In genomic region chrIII:8085355-8085754, ce11 we compare ENCODE assay signal across 7 worm cellular contexts.
A peak's percentile ranks its signal among the peaks of the same experiment; 100 is the strongest.
TF ChIP-seq lines count a peak whose summit lies in the region.

K06H7.7 (minus strand) TSS chrIII:8085475.
grp-1 (plus strand) TSS chrIII:8085705.

TF ChIP-seq in whole organism, L1 larva, 84 proteins besides CTCF, POLR2A, EP300 and RAD21 (continues in another document):
- TF ChIP-seq tlp-1 (tag; optimal IDR thresholded peaks at IDR 0.05; lab: Kevin White, UChicago), result no peak
- TF ChIP-seq lin-13 (GFP tag; optimal IDR thresholded peaks at IDR 0.05; lab: Kevin White, UChicago), result peak; percentile 28
- TF ChIP-seq swsn-7 (tag; optimal IDR thresholded peaks at IDR 0.05; lab: Kevin White, UChicago), result peak; percentile 53
- no peak for TF ChIP-seq ceh-88 (GFP tag; IDR thresholded peaks at IDR 0.05; lab: Robert Waterston, UW)
- TF ChIP-seq blmp-1 (tag; optimal IDR thresholded peaks at IDR 0.05; lab: Kevin White, UChicago), result peak; percentile 22
- TF ChIP-seq vab-15 (tag; optimal IDR thresholded peaks at IDR 0.05; lab: Kevin White, UChicago), result no peak
- peak; percentile 35 for TF ChIP-seq nhr-20 (tag; optimal IDR thresholded peaks at IDR 0.05; lab: Kevin White, UChicago)
- no peak for TF ChIP-seq mab-9 (GFP tag; IDR thresholded peaks at IDR 0.05; lab: Robert Waterston, UW)
- TF ChIP-seq pqm-1 (tag; optimal IDR thresholded peaks at IDR 0.05; lab: Kevin White, UChicago), result no peak
- TF ChIP-seq hlh-17 (GFP tag; optimal IDR thresholded peaks at IDR 0.05; lab: Kevin White, UChicago; ENCODE audit: borderline replicate concordance), result no peak
- peak; percentile 44 for TF ChIP-seq isw-1 (GFP tag; IDR thresholded peaks at IDR 0.05; lab: Robert Waterston, UW)
- no peak for TF ChIP-seq ets-5 (GFP tag; IDR thresholded peaks at IDR 0.05; lab: Robert Waterston, UW)
- TF ChIP-seq aly-2 (tag; optimal IDR thresholded peaks at IDR 0.05; lab: Kevin White, UChicago), result peak; percentile 70

TF ChIP-seq in whole organism, L2 larva, 48 proteins besides CTCF, POLR2A, EP300 and RAD21 (continues in another document):
- TF ChIP-seq lsy-2 (tag; optimal IDR thresholded peaks at IDR 0.05; lab: Kevin White, UChicago) (peak; percentile 96 to 99), sma-3 (GFP tag; optimal IDR thresholded peaks at IDR 0.05; lab: Kevin White, UChicago) (peak; percentile 37), zag-1 (tag; optimal IDR thresholded peaks at IDR 0.05; lab: Kevin White, UChicago) (peak; percentile 11), elt-1 (tag; optimal IDR thresholded peaks at IDR 0.05; lab: Kevin White, UChicago) (no peak), nhr-129 (tag; optimal IDR thresholded peaks at IDR 0.05; lab: Kevin White, UChicago) (peak; percentile 63), snpc-4 (tag; optimal IDR thresholded peaks at IDR 0.05; lab: Kevin White, UChicago) (peak; percentile 16), nhr-6 (tag; optimal IDR thresholded peaks at IDR 0.05; lab: Kevin White, UChicago) (no peak), ztf-11 (tag; optimal IDR thresholded peaks at IDR 0.05; lab: Kevin White, UChicago) (no peak), crh-2 (tag; optimal IDR thresholded peaks at IDR 0.05; lab: Kevin White, UChicago) (peak; percentile 35), nhr-21 (tag; optimal IDR thresholded peaks at IDR 0.05; lab: Kevin White, UChicago) (peak; percentile 13), unc-39 (tag; optimal IDR thresholded peaks at IDR 0.05; lab: Kevin White, UChicago) (no peak), nhr-12 (tag; optimal IDR thresholded peaks at IDR 0.05; lab: Kevin White, UChicago) (no peak), sma-9 (GFP tag; optimal IDR thresholded peaks at IDR 0.05; lab: Kevin White, UChicago) (peak; percentile 45), sma-9 (tag; optimal IDR thresholded peaks at IDR 0.05; lab: Kevin White, UChicago) (no peak)

TF ChIP-seq in whole organism, L3 larva, 47 proteins besides CTCF, POLR2A, EP300 and RAD21:
- no peak for TF ChIP-seq ztf-4 (tag; optimal IDR thresholded peaks at IDR 0.05; lab: Kevin White, UChicago)
- no peak for TF ChIP-seq pqm-1 (tag; optimal IDR thresholded peaks at IDR 0.05; lab: Kevin White, UChicago)
- TF ChIP-seq lin-15B (tag; optimal IDR thresholded peaks at IDR 0.05; lab: Kevin White, UChicago), result peak; percentile 73
- TF ChIP-seq nhr-23 (tag; optimal IDR thresholded peaks at IDR 0.05; lab: Kevin White, UChicago), result peak; percentile 81
- TF ChIP-seq nfya-1 (tag; optimal IDR thresholded peaks at IDR 0.05; lab: Kevin White, UChicago; ENCODE audit: insufficient read depth), result peak; percentile 72
- TF ChIP-seq nhr-43 (tag; optimal IDR thresholded peaks at IDR 0.05; lab: Kevin White, UChicago; ENCODE audit: poor library complexity, severe bottlenecking), result peak; percentile 49
- no peak for TF ChIP-seq R02D3.7 (tag; optimal IDR thresholded peaks at IDR 0.05; lab: Kevin White, UChicago)
- peak; percentile 56 for TF ChIP-seq egl-5 (tag; optimal IDR thresholded peaks at IDR 0.05; lab: Kevin White, UChicago)
- peak; percentile 71 for TF ChIP-seq pha-4 (tag; optimal IDR thresholded peaks at IDR 0.05; lab: Kevin White, UChicago)
- peak; percentile 21 for TF ChIP-seq nhr-25 (tag; optimal IDR thresholded peaks at IDR 0.05; lab: Kevin White, UChicago)

TF ChIP-seq in whole organism, L4 larva, 104 proteins besides CTCF, POLR2A, EP300 and RAD21 (continues in another document):
- TF ChIP-seq tra-1 (GFP tag; IDR thresholded peaks at IDR 0.05; lab: Robert Waterston, UW) (no peak), daf-12 (tag; optimal IDR thresholded peaks at IDR 0.05; lab: Kevin White, UChicago) (no peak), pha-4 (GFP tag; IDR thresholded peaks at IDR 0.05; lab: Robert Waterston, UW) (no peak), pha-4 (tag; optimal IDR thresholded peaks at IDR 0.05; lab: Kevin White, UChicago) (peak; percentile 0), tag-97 (GFP tag; IDR thresholded peaks at IDR 0.05; lab: Robert Waterston, UW) (no peak), F26F4.8 (GFP tag; conservative IDR thresholded peaks at IDR 0.05; lab: Robert Waterston, UW) (no peak), arid-1 (GFP tag; conservative IDR thresholded peaks at IDR 0.05; lab: Robert Waterston, UW) (peak; percentile 42; the same call in 1 of the 2 replicates), lsy-2 (tag; optimal IDR thresholded peaks at IDR 0.05; lab: Kevin White, UChicago) (peak; percentile 92 to 99), set-16 (GFP tag; IDR thresholded peaks at IDR 0.05; lab: Robert Waterston, UW) (no peak), saeg-2 (GFP tag; IDR thresholded peaks at IDR 0.05; lab: Robert Waterston, UW) (no peak), ceh-44 (GFP tag; IDR thresholded peaks at IDR 0.05; lab: Robert Waterston, UW) (no peak), lin-38 (GFP tag; IDR thresholded peaks at IDR 0.05; lab: Robert Waterston, UW) (peak; percentile 64), nhr-41 (GFP tag; IDR thresholded peaks at IDR 0.05; lab: Robert Waterston, UW) (no peak), mdt-29 (GFP tag; IDR thresholded peaks at IDR 0.05; lab: Robert Waterston, UW) (no peak), skn-1 (tag; optimal IDR thresholded peaks at IDR 0.05; lab: Kevin White, UChicago) (no peak)

TF ChIP-seq in whole organism, late embryonic, 69 proteins besides CTCF, POLR2A, EP300 and RAD21 (continues in another document):
- TF ChIP-seq ceh-45 (GFP tag; IDR thresholded peaks at IDR 0.05; lab: Robert Waterston, UW) (no peak), hlh-15 (tag; optimal IDR thresholded peaks at IDR 0.05; lab: Kevin White, UChicago) (no peak), ceh-19 (GFP tag; optimal IDR thresholded peaks at IDR 0.05; lab: Kevin White, UChicago) (no peak), nfya-1 (tag; optimal IDR thresholded peaks at IDR 0.05; lab: Kevin White, UChicago) (peak; percentile 37), pha-4 (tag; optimal IDR thresholded peaks at IDR 0.05; lab: Kevin White, UChicago) (no peak), ceh-30 (tag; optimal IDR thresholded peaks at IDR 0.05; lab: Kevin White, UChicago) (peak; percentile 25), ztf-16 (tag; optimal IDR thresholded peaks at IDR 0.05; lab: Kevin White, UChicago) (no peak), pat-9 (tag; optimal IDR thresholded peaks at IDR 0.05; lab: Kevin White, UChicago) (no peak), sox-2 (GFP tag; IDR thresholded peaks at IDR 0.05; lab: Robert Waterston, UW) (no peak), pha-2 (tag; optimal IDR thresholded peaks at IDR 0.05; lab: Kevin White, UChicago) (no peak), fkh-10 (GFP tag; optimal IDR thresholded peaks at IDR 0.05; lab: Kevin White, UChicago) (no peak), K02D7.2 (tag; optimal IDR thresholded peaks at IDR 0.05; lab: Kevin White, UChicago) (no peak), unc-55 (GFP tag; optimal IDR thresholded peaks at IDR 0.05; lab: Kevin White, UChicago) (peak; percentile 12), mec-3 (tag; optimal IDR thresholded peaks at IDR 0.05; lab: Kevin White, UChicago; ENCODE audit: borderline replicate concordance) (no peak), pax-1 (tag; optimal IDR thresholded peaks at IDR 0.05; lab: Kevin White, UChicago) (no peak), madf-2 (tag; optimal IDR thresholded peaks at IDR 0.05; lab: Kevin White, UChicago) (no peak)

TF ChIP-seq in whole organism, mixed stage, embryonic, 35 proteins besides CTCF, POLR2A, EP300 and RAD21 (continues in another document):
- no peak for TF ChIP-seq nhr-237 (tag; optimal IDR thresholded peaks at IDR 0.05; lab: Kevin White, UChicago)
- TF ChIP-seq ceh-43 (GFP tag; optimal IDR thresholded peaks at IDR 0.05; lab: Kevin White, UChicago), result no peak
- TF ChIP-seq ceh-39 (tag; optimal IDR thresholded peaks at IDR 0.05; lab: Kevin White, UChicago), result no peak
- no peak for TF ChIP-seq blmp-1 (tag; optimal IDR thresholded peaks at IDR 0.05; lab: Kevin White, UChicago)
- TF ChIP-seq snpc-4 (tag; optimal IDR thresholded peaks at IDR 0.05; lab: Kevin White, UChicago), result no peak
- TF ChIP-seq tbx-8 (GFP tag; optimal IDR thresholded peaks at IDR 0.05; lab: Kevin White, UChicago), result no peak
- TF ChIP-seq flh-1 (GFP tag; optimal IDR thresholded peaks at IDR 0.05; lab: Kevin White, UChicago), result no peak
- no peak for TF ChIP-seq hlh-1 (tag; optimal IDR thresholded peaks at IDR 0.05; lab: Kevin White, UChicago)
- no peak for TF ChIP-seq sptf-1 (tag; optimal IDR thresholded peaks at IDR 0.05; lab: Kevin White, UChicago)
- peak; percentile 98 for TF ChIP-seq lsy-2 (tag; optimal IDR thresholded peaks at IDR 0.05; lab: Kevin White, UChicago)
- TF ChIP-seq lin-32 (GFP tag; optimal IDR thresholded peaks at IDR 0.05; lab: Kevin White, UChicago), result no peak
- no peak for TF ChIP-seq unc-120 (tag; optimal IDR thresholded peaks at IDR 0.05; lab: Kevin White, UChicago; ENCODE audit: poor library complexity, severe bottlenecking)
- TF ChIP-seq mep-1 (tag; optimal IDR thresholded peaks at IDR 0.05; lab: Kevin White, UChicago), result peak; percentile 25
- TF ChIP-seq elt-3 (tag; optimal IDR thresholded peaks at IDR 0.05; lab: Kevin White, UChicago), result no peak
- TF ChIP-seq zip-8 (tag; optimal IDR thresholded peaks at IDR 0.05; lab: Kevin White, UChicago), result no peak
- TF ChIP-seq ces-1 (GFP tag; optimal IDR thresholded peaks at IDR 0.05; lab: Kevin White, UChicago), result peak; percentile 82
- TF ChIP-seq ceh-83 (GFP tag; optimal IDR thresholded peaks at IDR 0.05; lab: Kevin White, UChicago), result no peak

TF ChIP-seq in whole organism, young adult, 124 proteins besides CTCF, POLR2A, EP300 and RAD21:
- TF ChIP-seq F33H1.4 (GFP tag; IDR thresholded peaks at IDR 0.05; lab: Robert Waterston, UW), result 0 out of 2 replicates have a peak, but pooled peaks have one; percentile 26
- TF ChIP-seq tbp1 (GFP tag; optimal IDR thresholded peaks at IDR 0.05; lab: Kevin White, UChicago), result peak; percentile 1
- TF ChIP-seq madf-6 (GFP tag; IDR thresholded peaks at IDR 0.05; lab: Robert Waterston, UW), result peak; percentile 31; the same call in 1 of the 2 replicates
- TF ChIP-seq hmg-1.2 (GFP tag; IDR thresholded peaks at IDR 0.05; lab: Robert Waterston, UW), result peak; percentile 27; the same call in 1 of the 2 replicates
- no peak for TF ChIP-seq F22D6.2 (tag; optimal IDR thresholded peaks at IDR 0.05; lab: Kevin White, UChicago)
- TF ChIP-seq ccch-3 (GFP tag; optimal IDR thresholded peaks at IDR 0.05; lab: Kevin White, UChicago), result no peak
- TF ChIP-seq lsl-1 (GFP tag; optimal IDR thresholded peaks at IDR 0.05; lab: Kevin White, UChicago), result peak; percentile 77
